Worm (Caenorhabditis elegans) whole organism, young adult: Measurements from ENCODE around the gene srlf-24.

ENCODE experiments used
- B0019.2 ChIP-seq: fragments of 200-800 bp; sonication (Bioruptor generic); conservative IDR thresholded peaks from 2 replicates; pipeline ENCODE4 v1.3.6; 2022; ENCODE audit warnings: missing genetic modification reagents, missing genetic modification characterization, missing compliant biosample characterization
- ama-1 ChIP-seq, 3 experiments: fragments of 150-350 bp in 1 of 3; sonication (generic microtip) in 2 of 3; optimal IDR thresholded peaks; 2 replicates each; lab custom pipeline; 2014 to 2018; ENCODE audit warnings: missing biosample characterization in 2 of 3, missing genetic modification characterization in 2 of 3, missing genetic modification reagents in 2 of 3
- dpl-1 ChIP-seq: fragments of 150-350 bp; optimal IDR thresholded peaks from 2 replicates; lab custom pipeline; 2014; ENCODE audit warnings: missing biosample characterization, missing genetic modification reagents, missing genetic modification characterization
- him-1 ChIP-seq: sonication (generic microtip); optimal IDR thresholded peaks from 2 replicates; lab custom pipeline; 2016; ENCODE audit warnings: missing genotype, missing genetic modification reagents, missing genetic modification characterization, missing compliant biosample characterization
- lsl-1 ChIP-seq: fragments of 200-800 bp; sonication (Bioruptor generic); optimal IDR thresholded peaks from 2 replicates; lab custom pipeline; 2018; ENCODE audit warnings: mild to moderate bottlenecking, missing genetic modification characterization, moderate library complexity, missing compliant biosample characterization
- mcd-1 ChIP-seq: fragments of 200-800 bp; sonication (Bioruptor generic); IDR thresholded peaks from 2 replicates; pipeline ENCODE4 v1.3.6; 2022; ENCODE audit warnings: missing genetic modification reagents, missing genetic modification characterization, missing compliant biosample characterization
- repo-1 ChIP-seq: sonication (generic microtip); optimal IDR thresholded peaks from 2 replicates; lab custom pipeline; 2017; ENCODE audit warnings: mild to moderate bottlenecking, missing genetic modification characterization, missing compliant biosample characterization
- snpc-4 ChIP-seq, 5 experiments: fragments of 150-350 bp in 1 of 5; sonication (generic microtip) in 4 of 5; optimal IDR thresholded peaks; 2 replicates each; lab custom pipeline; 2014 to 2018; ENCODE audit warnings: missing genetic modification characterization in 5 of 5, missing biosample characterization in 3 of 5, antibody characterized with exemption in 2 of 5, mild to moderate bottlenecking in 2 of 5, missing compliant biosample characterization in 2 of 5, missing genotype in 2 of 5, moderate library complexity in 2 of 5, missing genetic modification reagents in 1 of 5
- zfh-2 ChIP-seq: fragments of 200-800 bp; sonication (Bioruptor generic); conservative IDR thresholded peaks from 2 replicates; pipeline ENCODE4 v1.3.6; 2022; ENCODE audit warnings: missing genetic modification reagents, missing genetic modification characterization, missing compliant biosample characterization

DNA sequence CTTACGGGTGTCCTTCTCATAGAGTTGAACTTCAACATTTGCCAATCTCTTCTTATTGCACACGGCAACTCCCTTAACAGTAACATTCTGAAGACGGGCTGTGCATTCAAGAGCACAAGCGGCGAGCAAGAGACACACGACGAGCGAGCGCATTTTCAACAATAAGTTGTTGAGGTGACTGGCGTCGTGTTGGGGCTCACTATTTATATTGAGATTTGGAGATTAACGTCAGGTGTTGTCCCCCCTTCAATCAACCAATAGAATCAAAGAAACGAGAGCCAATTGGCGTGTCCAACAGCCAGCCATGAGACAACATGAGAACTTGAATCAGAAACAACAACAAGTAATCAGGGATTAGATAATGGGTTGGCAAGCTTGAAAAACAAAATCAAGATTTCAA is 41.7 kb downstream of the srlf-24 start, which contains the start of gene ttr-16:
- TF ChIP-seq zfh-2 = no peak
- TF ChIP-seq snpc-4 (GFP tag; optimal IDR thresholded peaks at IDR 0.05; lab: Kevin White, UChicago) = no peak
- TF ChIP-seq snpc-4 (tag; optimal IDR thresholded peaks at IDR 0.05; lab: Kevin White, UChicago) = no peak
- TF ChIP-seq mcd-1 (GFP tag; lab: Robert Waterston, UW) = no peak
- no peak for TF ChIP-seq him-1
- no peak for TF ChIP-seq ama-1 (optimal IDR thresholded peaks at IDR 0.05; lab: Kevin White, UChicago)
- no peak for TF ChIP-seq ama-1 (GFP tag; optimal IDR thresholded peaks at IDR 0.05; lab: Kevin White, UChicago)
- TF ChIP-seq dpl-1 (GFP tag; lab: Kevin White, UChicago) = no peak
- no peak for TF ChIP-seq B0019.2
- TF ChIP-seq lsl-1 (GFP tag; lab: Kevin White, UChicago) = no peak
- TF ChIP-seq repo-1 (tag; lab: Kevin White, UChicago) = no peak
